Fruit fly (Drosophila melanogaster) whole organism, pupa: ENCODE data around the gene PolI.

Experiments
- CG13204 ChIP-seq: fragments of 200-800 bp; sonication (Bioruptor generic); optimal IDR thresholded peaks from 2 replicates; lab custom pipeline; 2018; ENCODE audit warnings: missing biosample characterization, mild to moderate bottlenecking, missing genetic modification characterization, moderate library complexity
- CG14655 ChIP-seq: fragments of 200-800 bp; sonication (Bioruptor generic); optimal IDR thresholded peaks from 3 replicates; lab custom pipeline; 2017; ENCODE audit warnings: mild to moderate bottlenecking, missing biosample characterization, missing genetic modification reagents, missing genetic modification characterization
- CG17806 ChIP-seq: fragments of 200-800 bp; sonication (Bioruptor generic); optimal IDR thresholded peaks from 2 replicates; lab custom pipeline; 2018; ENCODE audit warnings: missing biosample characterization, mild to moderate bottlenecking, missing genetic modification characterization, moderate library complexity
- CG32121 ChIP-seq: fragments of 200-800 bp; sonication (Bioruptor generic); IDR thresholded peaks from 2 replicates; pipeline ENCODE4 v1.3.6; 2022; ENCODE audit warnings: missing biosample characterization, missing genetic modification characterization
- CG34367 ChIP-seq: fragments of 200-800 bp; sonication (Bioruptor generic); optimal IDR thresholded peaks from 2 replicates; lab custom pipeline; 2018; ENCODE audit warnings: missing biosample characterization, mild to moderate bottlenecking, missing genetic modification characterization
- CG4496 ChIP-seq: fragments of 200-800 bp; sonication (Bioruptor generic); IDR thresholded peaks from 3 replicates; pipeline ENCODE4 v1.3.6; 2022; ENCODE audit warnings: missing biosample characterization, missing genetic modification characterization
- CG8159 ChIP-seq: fragments of 200-800 bp; sonication (Bioruptor generic); optimal IDR thresholded peaks from 3 replicates; lab custom pipeline; 2018; ENCODE audit warnings: missing biosample characterization, mild to moderate bottlenecking, missing genetic modification characterization, moderate library complexity
- D1 ChIP-seq: fragments of 200-800 bp; sonication (Bioruptor generic); optimal IDR thresholded peaks from 2 replicates; lab custom pipeline; 2018; ENCODE audit warnings: missing biosample characterization, mild to moderate bottlenecking, missing genetic modification characterization, moderate library complexity
- EcR ChIP-seq: fragments of 200-800 bp; sonication (Bioruptor generic); optimal IDR thresholded peaks from 3 replicates; lab custom pipeline; 2019; ENCODE audit warnings: missing biosample characterization, missing genetic modification characterization, mild to moderate bottlenecking, moderate library complexity, missing genetic modification reagents
- fd96Ca ChIP-seq: fragments of 200-800 bp; sonication (Bioruptor generic); IDR thresholded peaks from 3 replicates; pipeline ENCODE4 v1.3.6; 2022; ENCODE audit warnings: missing biosample characterization, missing genetic modification characterization
- gl ChIP-seq: fragments of 200-800 bp; sonication (Bioruptor generic); optimal IDR thresholded peaks from 2 replicates; lab custom pipeline; 2018; ENCODE audit warnings: missing biosample characterization, mild to moderate bottlenecking, missing genetic modification characterization
- rn ChIP-seq: fragments of 200-800 bp; sonication (Bioruptor generic); IDR thresholded peaks from 2 replicates; pipeline ENCODE4 v1.3.6; 2022; ENCODE audit warnings: missing biosample characterization, missing genetic modification characterization

DNA sequence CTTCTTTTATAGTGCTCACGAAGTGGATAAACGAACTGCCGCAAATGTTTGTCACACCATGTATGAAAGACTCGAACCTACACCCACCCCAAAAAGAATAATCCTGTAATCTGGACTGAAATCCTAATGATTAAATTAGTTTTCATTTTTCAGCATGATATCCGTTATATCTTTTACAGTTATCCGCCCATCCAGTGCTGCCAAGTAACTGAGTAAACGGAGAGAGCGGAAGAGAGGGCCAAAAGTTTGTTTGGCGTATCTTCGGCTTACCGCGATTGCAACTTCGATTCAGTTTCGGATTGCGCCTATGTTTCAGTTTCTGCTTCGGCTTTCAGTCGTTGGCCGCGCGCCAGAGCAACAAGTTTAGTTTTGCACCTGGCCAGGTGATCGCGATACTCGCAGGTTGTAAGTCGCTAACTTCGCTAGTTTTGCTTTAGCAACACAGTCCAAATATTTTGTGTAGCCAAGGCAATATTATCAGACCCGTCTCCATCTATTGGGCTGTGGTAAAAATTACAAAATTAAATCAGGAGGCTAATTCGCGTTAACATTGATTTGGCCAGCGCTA is 16.9 kb downstream of the PolI start, which contains the start of gene mtg:
- TF ChIP-seq CG8159 (tag; lab: Kevin White, UChicago) (no peak), gl (no peak), CG34367 (tag; lab: Kevin White, UChicago) (no peak), rn (GFP tag; lab: Robert Waterston, UW) (0 out of 2 replicates have a peak, but pooled peaks have one; percentile 11), fd96Ca (peak; percentile 25; the same call in 1 of the 3 replicates), EcR (GFP tag; lab: Kevin White, UChicago) (no peak), CG32121 (GFP tag; lab: Robert Waterston, UW) (no peak), CG4496 (GFP tag; lab: Robert Waterston, UW) (peak; percentile 17; the same call in 1 of the 3 replicates), CG13204 (GFP tag; lab: Kevin White, UChicago) (no peak), CG14655 (GFP tag; lab: Kevin White, UChicago) (no peak), CG17806 (tag; lab: Kevin White, UChicago) (no peak), D1 (tag; lab: Kevin White, UChicago) (no peak)
